Fruit fly (Drosophila melanogaster) whole organism, embryonic: ENCODE measurements around the gene CG6126.
A peak's percentile ranks its signal among the peaks of the same experiment; 100 is the strongest.

Source experiments
- Ada2b ChIP-seq: fragments of 200-800 bp; sonication (Bioruptor generic); IDR thresholded peaks from 2 replicates; pipeline ENCODE4 v1.3.6; 2022; ENCODE audit warnings: missing biosample characterization, missing genetic modification characterization
- Adf1 ChIP-seq: fragments of 200-800 bp; sonication (Bioruptor generic); IDR thresholded peaks from 2 replicates; pipeline ENCODE4 v1.3.6; 2022; ENCODE audit warnings: missing biosample characterization, missing genetic modification characterization
- Asciz ChIP-seq: fragments of 200-800 bp; sonication (Bioruptor generic); optimal IDR thresholded peaks from 2 replicates; lab custom pipeline; 2017; ENCODE audit warnings: missing biosample characterization, mild to moderate bottlenecking, missing genetic modification characterization, missing genetic modification reagents
- CG10959 ChIP-seq: fragments of 200-800 bp; sonication (Bioruptor generic); IDR thresholded peaks from 2 replicates; pipeline ENCODE4 v1.3.6; 2022; ENCODE audit warnings: missing biosample characterization, missing genetic modification characterization
- CG11696 ChIP-seq: fragments of 200-800 bp; sonication (Bioruptor generic); IDR thresholded peaks from 2 replicates; pipeline ENCODE4 v1.3.6; 2022; ENCODE audit warnings: missing biosample characterization, missing genetic modification characterization
- CG12236 ChIP-seq: fragments of 200-800 bp; sonication (Bioruptor generic); optimal IDR thresholded peaks from 2 replicates; lab custom pipeline; 2016; ENCODE audit warnings: missing biosample characterization, missing genetic modification characterization
- CG12391 ChIP-seq: fragments of 200-800 bp; sonication (Bioruptor generic); optimal IDR thresholded peaks from 3 replicates; lab custom pipeline; 2018; ENCODE audit warnings: missing biosample characterization, mild to moderate bottlenecking, missing genetic modification characterization, moderate library complexity
- CG13123 ChIP-seq: fragments of 200-800 bp; sonication (Bioruptor generic); optimal IDR thresholded peaks from 2 replicates; lab custom pipeline; 2016; ENCODE audit warnings: missing biosample characterization, missing genetic modification characterization
- CG13775 ChIP-seq: fragments of 200-800 bp; sonication (Bioruptor generic); optimal IDR thresholded peaks from 3 replicates; lab custom pipeline; 2017; ENCODE audit warnings: missing biosample characterization, mild to moderate bottlenecking, missing genetic modification characterization
- CG15601 ChIP-seq: fragments of 200-800 bp; sonication (Bioruptor generic); optimal IDR thresholded peaks from 3 replicates; lab custom pipeline; 2019; ENCODE audit warnings: missing biosample characterization, mild to moderate bottlenecking, missing genetic modification characterization, moderate library complexity
- CG17385 ChIP-seq: fragments of 200-800 bp; sonication (Bioruptor generic); optimal IDR thresholded peaks from 3 replicates; lab custom pipeline; 2018; ENCODE audit warnings: missing biosample characterization, mild to moderate bottlenecking, missing genetic modification characterization
- CG17612 ChIP-seq: fragments of 200-800 bp; sonication (Bioruptor generic); IDR thresholded peaks from 2 replicates; pipeline ENCODE4 v1.3.6; 2022; ENCODE audit warnings: missing biosample characterization, missing genetic modification characterization
- CG2875 ChIP-seq: fragments of 200-800 bp; sonication (Bioruptor generic); optimal IDR thresholded peaks from 2 replicates; lab custom pipeline; 2017; ENCODE audit warnings: missing biosample characterization, mild to moderate bottlenecking, missing genetic modification characterization, missing genetic modification reagents
- CG30403 ChIP-seq: fragments of 200-800 bp; sonication (Bioruptor generic); optimal IDR thresholded peaks from 3 replicates; lab custom pipeline; 2016; ENCODE audit warnings: missing biosample characterization, missing genetic modification characterization
- CG32772 ChIP-seq: fragments of 200-800 bp; sonication (Bioruptor generic); IDR thresholded peaks from 2 replicates; pipeline ENCODE4 v1.3.6; 2022; ENCODE audit warnings: missing biosample characterization, missing genetic modification characterization
- CG3995 ChIP-seq: fragments of 200-800 bp; sonication (Bioruptor generic); optimal IDR thresholded peaks from 3 replicates; lab custom pipeline; 2016; ENCODE audit warnings: missing biosample characterization, missing genetic modification characterization
- CG4730 ChIP-seq: fragments of 200-800 bp; sonication (Bioruptor generic); IDR thresholded peaks from 2 replicates; pipeline ENCODE4 v1.3.6; 2022; ENCODE audit warnings: missing biosample characterization, missing genetic modification characterization
- CG7372 ChIP-seq: fragments of 200-800 bp; sonication (Bioruptor generic); IDR thresholded peaks from 2 replicates; pipeline ENCODE4 v1.3.6; 2022; ENCODE audit warnings: missing biosample characterization, missing genetic modification characterization
- CG7786 ChIP-seq: fragments of 200-800 bp; sonication (Bioruptor generic); optimal IDR thresholded peaks from 2 replicates; lab custom pipeline; 2016; ENCODE audit warnings: missing biosample characterization, missing genetic modification characterization
- Dll ChIP-seq: fragments of 200-800 bp; sonication (Bioruptor generic); IDR thresholded peaks from 4 replicates; pipeline ENCODE4 v1.3.6; 2022; ENCODE audit warnings: missing biosample characterization, missing genetic modification characterization; ENCODE audit not compliant: partially characterized antibody
- Hey ChIP-seq: fragments of 200-800 bp; sonication (Bioruptor generic); optimal IDR thresholded peaks from 3 replicates; lab custom pipeline; 2018; ENCODE audit warnings: missing biosample characterization, mild to moderate bottlenecking, missing genetic modification characterization
- NfI ChIP-seq: fragments of 200-800 bp; sonication (Bioruptor generic); optimal IDR thresholded peaks from 3 replicates; lab custom pipeline; 2018; ENCODE audit warnings: missing biosample characterization, mild to moderate bottlenecking, missing genetic modification characterization, moderate library complexity
- Taf1 ChIP-seq: fragments of 200-800 bp; sonication (Bioruptor generic); IDR thresholded peaks from 2 replicates; pipeline ENCODE4 v1.3.6; 2022; ENCODE audit warnings: missing biosample characterization, missing genetic modification characterization
- Trl ChIP-seq, 3 experiments: fragments of >200 bp in 2 of 3; fragments of 200-800 bp in 1 of 3; sonication (Bioruptor generic) in 1 of 3; optimal IDR thresholded peaks; 2 replicates in 1 of 3; 3 replicates in 2 of 3; lab custom pipeline; 2016 to 2017; ENCODE audit warnings: missing biosample characterization in 1 of 3, missing genetic modification characterization in 1 of 3
- ab ChIP-seq: fragments of 200-800 bp; sonication (Bioruptor generic); optimal IDR thresholded peaks from 2 replicates; lab custom pipeline; 2016; ENCODE audit warnings: missing biosample characterization, missing genetic modification characterization
- ac ChIP-seq: fragments of 200-800 bp; sonication (Bioruptor generic); optimal IDR thresholded peaks from 3 replicates; lab custom pipeline; 2017; ENCODE audit warnings: missing biosample characterization, mild to moderate bottlenecking, missing genetic modification characterization
- crp ChIP-seq, 2 experiments: fragments of 200-800 bp; sonication (Bioruptor generic); optimal IDR thresholded peaks; 2 replicates in 1 of 2; 3 replicates in 1 of 2; lab custom pipeline; 2017; ENCODE audit warnings: missing biosample characterization in 2 of 2, missing genetic modification characterization in 2 of 2, mild to moderate bottlenecking in 1 of 2, moderate library complexity in 1 of 2
- dysf ChIP-seq: fragments of 200-800 bp; sonication (Bioruptor generic); IDR thresholded peaks from 3 replicates; pipeline ENCODE4 v1.3.6; 2022; ENCODE audit warnings: missing biosample characterization, missing genetic modification characterization
- ewg ChIP-seq: fragments of 200-800 bp; sonication (Bioruptor generic); optimal IDR thresholded peaks from 3 replicates; lab custom pipeline; 2017; ENCODE audit warnings: mild to moderate bottlenecking, missing biosample characterization, missing genetic modification reagents, missing genetic modification characterization
- exex ChIP-seq: fragments of 200-800 bp; sonication (Bioruptor generic); optimal IDR thresholded peaks from 4 replicates; lab custom pipeline; 2018; ENCODE audit warnings: missing biosample characterization, mild to moderate bottlenecking, missing genetic modification characterization, moderate library complexity
- eyg ChIP-seq: fragments of 200-800 bp; sonication (Bioruptor generic); optimal IDR thresholded peaks from 3 replicates; lab custom pipeline; 2016; ENCODE audit warnings: missing biosample characterization, missing genetic modification characterization
- gcm2 ChIP-seq: fragments of 200-800 bp; sonication (Bioruptor generic); optimal IDR thresholded peaks from 2 replicates; lab custom pipeline; 2016; ENCODE audit warnings: missing biosample characterization, missing genetic modification characterization
- inv ChIP-seq: fragments of 200-800 bp; sonication (Bioruptor generic); IDR thresholded peaks from 2 replicates; pipeline ENCODE4 v1.3.6; 2022; ENCODE audit warnings: missing biosample characterization, missing genetic modification characterization; ENCODE audit not compliant: partially characterized antibody
- kni ChIP-seq: fragments of 200-800 bp; sonication (Bioruptor generic); optimal IDR thresholded peaks from 3 replicates; lab custom pipeline; 2017; ENCODE audit warnings: mild to moderate bottlenecking, missing biosample characterization, missing genetic modification reagents, missing genetic modification characterization
- lov ChIP-seq, 2 experiments: fragments of 200-800 bp in 1 of 2; fragments of >200 bp in 1 of 2; sonication (Bioruptor generic) in 1 of 2; IDR thresholded peaks in 1 of 2; optimal IDR thresholded peaks in 1 of 2; 2 replicates in 1 of 2; 3 replicates in 1 of 2; pipeline versions ENCODE4 v1.3.6 to Lab custom; 2017 to 2022; ENCODE audit warnings: missing biosample characterization in 1 of 2, missing genetic modification characterization in 1 of 2
- mam ChIP-seq: fragments of 200-800 bp; sonication (Bioruptor generic); optimal IDR thresholded peaks from 3 replicates; lab custom pipeline; 2016; ENCODE audit warnings: missing biosample characterization, missing genetic modification characterization
- otp ChIP-seq: fragments of 200-800 bp; sonication (Bioruptor generic); IDR thresholded peaks from 3 replicates; pipeline ENCODE4, ENCODE4 v1.3.6; 2022; ENCODE audit warnings: missing biosample characterization, missing genetic modification characterization
- peb ChIP-seq: fragments of 200-800 bp; sonication (Bioruptor generic); IDR thresholded peaks from 2 replicates; pipeline ENCODE4 v1.3.6; 2022; ENCODE audit warnings: missing biosample characterization, missing genetic modification characterization
- pnt ChIP-seq: fragments of 200-800 bp; sonication (Bioruptor generic); optimal IDR thresholded peaks from 3 replicates; lab custom pipeline; 2016; ENCODE audit warnings: missing biosample characterization, missing genetic modification characterization
- row ChIP-seq: fragments of 200-800 bp; sonication (Bioruptor generic); IDR thresholded peaks from 3 replicates; pipeline ENCODE4 v1.3.6; 2022; ENCODE audit warnings: missing biosample characterization, missing genetic modification characterization
- salm ChIP-seq: fragments of 200-800 bp; sonication (Bioruptor generic); optimal IDR thresholded peaks from 2 replicates; lab custom pipeline; 2018; ENCODE audit warnings: missing biosample characterization, mild to moderate bottlenecking, missing genetic modification characterization
- shn ChIP-seq: fragments of 200-800 bp; sonication (Bioruptor generic); optimal IDR thresholded peaks from 3 replicates; lab custom pipeline; 2016; ENCODE audit warnings: missing biosample characterization, missing genetic modification characterization
- sima ChIP-seq: fragments of 200-800 bp; sonication (Bioruptor generic); optimal IDR thresholded peaks from 2 replicates; lab custom pipeline; 2016; ENCODE audit warnings: missing biosample characterization, missing genetic modification characterization
- sna ChIP-seq: fragments of 200-800 bp; sonication (Bioruptor generic); IDR thresholded peaks from 2 replicates; pipeline ENCODE4 v1.3.6; 2022; ENCODE audit warnings: missing biosample characterization, missing genetic modification characterization; ENCODE audit not compliant: partially characterized antibody
- sqz ChIP-seq: fragments of 200-800 bp; sonication (Bioruptor generic); optimal IDR thresholded peaks from 3 replicates; lab custom pipeline; 2018; ENCODE audit warnings: missing biosample characterization, mild to moderate bottlenecking, missing genetic modification characterization
- tna ChIP-seq: fragments of 200-800 bp; sonication (Bioruptor generic); IDR thresholded peaks from 2 replicates; pipeline ENCODE4 v1.3.6; 2022; ENCODE audit warnings: missing biosample characterization, missing genetic modification characterization; ENCODE audit not compliant: partially characterized antibody
- trem ChIP-seq: fragments of 200-800 bp; optimal IDR thresholded peaks from 3 replicates; lab custom pipeline; 2019; ENCODE audit warnings: missing biosample characterization, mild to moderate bottlenecking, missing genetic modification characterization, moderate library complexity
- wor ChIP-seq: fragments of 200-800 bp; sonication (Bioruptor generic); IDR thresholded peaks from 2 replicates; pipeline ENCODE4 v1.3.6; 2022; ENCODE audit warnings: missing biosample characterization, missing genetic modification characterization

The CG6126 gene

DNA sequence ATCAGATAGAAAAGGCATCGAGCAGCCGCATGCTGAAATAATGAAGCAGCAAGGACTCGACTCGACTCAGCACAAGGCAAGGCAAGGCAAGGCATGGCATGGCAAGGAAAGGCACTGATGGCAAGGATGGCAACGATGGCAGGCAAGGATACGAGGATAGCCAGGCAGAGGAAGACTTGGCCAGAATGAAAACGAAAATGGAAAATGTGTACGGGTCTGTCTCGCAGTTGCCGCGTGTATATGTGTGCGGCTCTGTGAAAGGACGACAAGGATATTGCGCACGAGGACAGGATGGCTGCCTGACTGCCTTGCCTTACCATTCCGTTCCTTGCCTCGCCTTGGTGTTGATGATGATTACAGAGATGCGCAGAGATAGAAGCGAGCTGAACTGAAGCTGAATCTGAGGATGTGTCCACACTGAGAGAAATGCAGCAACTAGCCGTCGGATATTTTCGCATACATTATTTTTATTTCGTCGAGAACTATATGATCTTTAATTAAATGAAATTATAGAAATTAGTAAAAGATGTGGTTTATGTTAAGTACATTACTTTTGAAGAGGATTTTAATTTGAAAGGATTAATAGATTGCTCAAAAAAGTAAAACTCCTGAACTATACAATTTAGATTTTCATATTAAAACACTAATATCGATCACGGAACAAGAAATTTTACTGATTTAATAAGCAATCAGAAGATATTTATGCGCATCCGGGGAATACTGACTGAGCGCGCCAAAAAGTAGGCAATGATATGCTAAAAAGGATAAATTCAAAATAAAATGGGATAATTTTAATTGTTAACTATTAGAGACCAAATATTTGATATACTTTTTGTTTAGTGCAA, 11.8 kb upstream of the CG6126 start (continued):
- TF ChIP-seq ac (GFP tag; lab: Kevin White, UChicago), result no peak
- no peak for TF ChIP-seq sna
- peak; percentile 30 for TF ChIP-seq NfI
- no peak for TF ChIP-seq eyg (GFP tag; lab: Kevin White, UChicago)
- no peak for TF ChIP-seq CG12236 (GFP tag; lab: Kevin White, UChicago)
- peak; percentile 4 for TF ChIP-seq mam (GFP tag; lab: Kevin White, UChicago)
- TF ChIP-seq pnt (GFP tag; lab: Kevin White, UChicago), result no peak
- TF ChIP-seq ewg (GFP tag; lab: Kevin White, UChicago), result no peak
- TF ChIP-seq CG13123 (GFP tag; lab: Kevin White, UChicago), result no peak
- TF ChIP-seq Taf1 (GFP tag; lab: Robert Waterston, UW), result no peak
- peak; percentile 52; the same call in 1 of the 2 replicates for TF ChIP-seq Adf1 (GFP tag; lab: Robert Waterston, UW)
- no peak for TF ChIP-seq dysf (GFP tag; lab: Robert Waterston, UW)
- TF ChIP-seq lov (optimal IDR thresholded peaks at IDR 0.05; lab: Kevin White, UChicago), result no peak
- TF ChIP-seq lov (GFP tag; IDR thresholded peaks at IDR 0.05; lab: Robert Waterston, UW), result no peak
- TF ChIP-seq peb (GFP tag; lab: Robert Waterston, UW), result no peak
- TF ChIP-seq CG17385 (GFP tag; lab: Kevin White, UChicago), result peak; percentile 29
- peak; percentile 14 for TF ChIP-seq CG13775 (GFP tag; lab: Kevin White, UChicago)
- TF ChIP-seq CG7372 (GFP tag; lab: Robert Waterston, UW), result 0 out of 2 replicates have a peak, but pooled peaks have one; percentile 10
- TF ChIP-seq gcm2, result no peak
- no peak for TF ChIP-seq CG11696 (GFP tag; lab: Robert Waterston, UW)
- TF ChIP-seq trem, result no peak
- no peak for TF ChIP-seq CG32772 (GFP tag; lab: Robert Waterston, UW)
- TF ChIP-seq tna, result no peak
- TF ChIP-seq CG4730, result no peak
- no peak for TF ChIP-seq CG3995
- no peak for TF ChIP-seq crp (GFP tag; optimal IDR thresholded peaks at IDR 0.05; lab: Kevin White, UChicago)
- no peak for TF ChIP-seq sima (GFP tag; lab: Kevin White, UChicago)
- TF ChIP-seq row (GFP tag; lab: Robert Waterston, UW), result peak; percentile 16; the same call in 1 of the 3 replicates
- TF ChIP-seq kni, result no peak
- no peak for TF ChIP-seq sqz (GFP tag; lab: Kevin White, UChicago)
- no peak for TF ChIP-seq CG7786 (GFP tag; lab: Kevin White, UChicago)
- no peak for TF ChIP-seq Dll (GFP tag; lab: Robert Waterston, UW)
- TF ChIP-seq wor (GFP tag; lab: Robert Waterston, UW), result no peak
- TF ChIP-seq salm (tag; lab: Kevin White, UChicago), result no peak
- peak; percentile 18 for TF ChIP-seq Asciz (GFP tag; lab: Kevin White, UChicago)
- no peak for TF ChIP-seq Ada2b
- TF ChIP-seq CG2875 (GFP tag; lab: Kevin White, UChicago), result no peak
- TF ChIP-seq CG10959, result no peak
- TF ChIP-seq CG17612 (GFP tag; lab: Robert Waterston, UW), result no peak
- no peak for TF ChIP-seq CG15601 (tag; lab: Kevin White, UChicago)
- no peak for TF ChIP-seq shn (GFP tag; lab: Kevin White, UChicago)
- TF ChIP-seq inv, result no peak
- no peak for TF ChIP-seq Trl (optimal IDR thresholded peaks at IDR 0.05; lab: Kevin White, UChicago)
- TF ChIP-seq Trl (GFP tag; optimal IDR thresholded peaks at IDR 0.05; lab: Kevin White, UChicago), result no peak
- peak; percentile 60 for TF ChIP-seq CG30403 (GFP tag; lab: Kevin White, UChicago)
- no peak for TF ChIP-seq otp
- no peak for TF ChIP-seq Hey (tag; lab: Kevin White, UChicago)
- TF ChIP-seq CG12391 (tag; lab: Kevin White, UChicago), result peak; percentile 45
- no peak for TF ChIP-seq ab (GFP tag; lab: Kevin White, UChicago)
- no peak for TF ChIP-seq exex (tag; lab: Kevin White, UChicago)
